Worm (Caenorhabditis elegans) whole organism, L2 larva: ENCODE results near the gene F16H6.9.

ENCODE experiments used
- aly-2 ChIP-seq: fragments of 150-350 bp; optimal IDR thresholded peaks from 2 replicates; lab custom pipeline; 2014; ENCODE audit warnings: missing biosample characterization, missing genetic modification characterization
- ama-1 ChIP-seq: fragments of 150-350 bp; optimal IDR thresholded peaks from 2 replicates; lab custom pipeline; 2018; ENCODE audit warnings: inconsistent platforms
- elt-3 ChIP-seq: sonication (generic microtip); optimal IDR thresholded peaks from 2 replicates; lab custom pipeline; 2017; ENCODE audit warnings: missing biosample characterization, missing genetic modification characterization
- fos-1 ChIP-seq: fragments of 150-350 bp; optimal IDR thresholded peaks from 2 replicates; lab custom pipeline; 2014; ENCODE audit warnings: missing biosample characterization, missing genetic modification characterization
- nhr-237 ChIP-seq: fragments of 150-350 bp; optimal IDR thresholded peaks from 2 replicates; lab custom pipeline; 2014; ENCODE audit warnings: missing biosample characterization, missing genetic modification characterization
- nhr-6 ChIP-seq: fragments of 150-350 bp; optimal IDR thresholded peaks from 2 replicates; lab custom pipeline; 2014; ENCODE audit warnings: missing biosample characterization, missing genetic modification characterization
- nhr-77 ChIP-seq: fragments of 150-350 bp; optimal IDR thresholded peaks from 2 replicates; lab custom pipeline; 2014; ENCODE audit warnings: missing biosample characterization, missing genetic modification characterization
- sem-4 ChIP-seq: fragments of 150-350 bp; optimal IDR thresholded peaks from 2 replicates; lab custom pipeline; 2014; ENCODE audit warnings: missing biosample characterization, missing genetic modification reagents, missing genetic modification characterization
- skn-1 ChIP-seq: sonication (generic microtip); optimal IDR thresholded peaks from 2 replicates; lab custom pipeline; 2017; ENCODE audit warnings: missing biosample characterization, missing genetic modification characterization
- snpc-4 ChIP-seq: fragments of 150-350 bp; optimal IDR thresholded peaks from 2 replicates; lab custom pipeline; 2014; ENCODE audit warnings: missing biosample characterization, missing genetic modification characterization
- zag-1 ChIP-seq: fragments of 150-350 bp; optimal IDR thresholded peaks from 2 replicates; lab custom pipeline; 2014; ENCODE audit warnings: missing biosample characterization, missing genetic modification characterization
- ztf-11 ChIP-seq: sonication (generic microtip); optimal IDR thresholded peaks from 2 replicates; lab custom pipeline; 2017; ENCODE audit warnings: missing biosample characterization, missing genetic modification characterization
- ztf-4 ChIP-seq: fragments of 150-350 bp; optimal IDR thresholded peaks from 2 replicates; lab custom pipeline; 2014; ENCODE audit warnings: missing biosample characterization, missing genetic modification characterization

DNA sequence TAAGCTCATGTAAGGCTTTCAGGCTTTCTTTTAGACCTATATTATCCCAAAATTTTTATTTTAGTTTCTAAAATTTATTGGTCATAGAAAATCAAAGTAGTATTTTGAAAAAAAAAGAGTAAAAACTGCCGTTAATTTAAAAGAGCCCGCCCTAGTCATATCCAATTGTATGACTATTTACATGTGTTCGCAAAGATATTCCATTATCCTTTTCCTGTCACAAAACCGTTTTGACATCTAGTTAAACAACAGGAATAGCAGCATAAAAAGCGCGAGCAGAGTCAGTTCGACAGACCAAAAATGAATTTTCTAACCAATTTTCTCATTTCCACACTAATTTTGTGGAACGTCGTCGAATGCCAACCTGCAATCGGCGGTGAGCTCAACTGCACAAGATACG is 21.9 kb upstream of the F16H6.9 start, which contains the start of gene F16H6.3:
- TF ChIP-seq ztf-4 (tag; lab: Kevin White, UChicago) = no peak
- TF ChIP-seq zag-1 = no peak
- no peak for TF ChIP-seq sem-4 (tag; lab: Kevin White, UChicago)
- no peak for TF ChIP-seq ztf-11
- TF ChIP-seq skn-1 (tag; lab: Kevin White, UChicago) = no peak
- TF ChIP-seq nhr-77 = no peak
- TF ChIP-seq aly-2 (tag; lab: Kevin White, UChicago) = no peak
- TF ChIP-seq nhr-6 = no peak
- no peak for TF ChIP-seq ama-1
- no peak for TF ChIP-seq nhr-237 (tag; lab: Kevin White, UChicago)
- TF ChIP-seq snpc-4 (tag; lab: Kevin White, UChicago) = no peak
- TF ChIP-seq fos-1 (tag; lab: Kevin White, UChicago) = no peak
- no peak for TF ChIP-seq elt-3 (tag; lab: Kevin White, UChicago)
